Worm (Caenorhabditis elegans) whole organism, L3 larva: ENCODE data around the gene B0244.15.
A peak's percentile ranks its signal among the peaks of the same experiment; 100 is the strongest.

Experiments used
- R02D3.7 ChIP-seq: fragments of 150-350 bp; optimal IDR thresholded peaks from 2 replicates; lab custom pipeline; 2014; ENCODE audit warnings: missing biosample characterization, missing genetic modification characterization
- ZK546.5 ChIP-seq: sonication (generic microtip); optimal IDR thresholded peaks from 2 replicates; lab custom pipeline; 2017; ENCODE audit warnings: missing biosample characterization, missing genetic modification characterization
- aly-2 ChIP-seq: fragments of 150-350 bp; optimal IDR thresholded peaks from 2 replicates; lab custom pipeline; 2014; ENCODE audit warnings: missing biosample characterization, missing genetic modification characterization
- ama-1 ChIP-seq: fragments of 150-350 bp; optimal IDR thresholded peaks from 2 replicates; lab custom pipeline; 2018
- ceh-16 ChIP-seq: sonication (generic microtip); optimal IDR thresholded peaks from 2 replicates; lab custom pipeline; 2017; ENCODE audit warnings: missing biosample characterization, missing genetic modification characterization
- ceh-28 ChIP-seq: fragments of 150-350 bp; optimal IDR thresholded peaks from 2 replicates; lab custom pipeline; 2014; ENCODE audit warnings: missing biosample characterization, missing genetic modification reagents, missing genetic modification characterization
- ceh-82 ChIP-seq: fragments of 150-350 bp; optimal IDR thresholded peaks from 2 replicates; lab custom pipeline; 2014; ENCODE audit warnings: missing biosample characterization, missing genetic modification characterization
- ceh-9 ChIP-seq: sonication (generic microtip); optimal IDR thresholded peaks from 2 replicates; lab custom pipeline; 2018; ENCODE audit warnings: missing biosample characterization, missing genetic modification characterization
- daf-12 ChIP-seq: fragments of 150-350 bp; optimal IDR thresholded peaks from 2 replicates; lab custom pipeline; 2014; ENCODE audit warnings: missing biosample characterization, missing genetic modification reagents, missing genetic modification characterization
- egl-27 ChIP-seq: sonication (generic microtip); optimal IDR thresholded peaks from 4 replicates; lab custom pipeline; 2017; ENCODE audit warnings: missing biosample characterization, missing genetic modification reagents, missing genetic modification characterization
- egl-5 ChIP-seq: fragments of 150-350 bp; optimal IDR thresholded peaks from 2 replicates; lab custom pipeline; 2017; ENCODE audit warnings: missing biosample characterization, missing genetic modification reagents, missing genetic modification characterization, inconsistent platforms
- elt-1 ChIP-seq: fragments of 150-350 bp; optimal IDR thresholded peaks from 2 replicates; lab custom pipeline; 2014; ENCODE audit warnings: missing biosample characterization, missing genetic modification characterization
- elt-2 ChIP-seq: sonication (generic microtip); optimal IDR thresholded peaks from 2 replicates; lab custom pipeline; 2016; ENCODE audit warnings: missing genetic modification reagents, mild to moderate bottlenecking, missing genetic modification characterization, missing compliant biosample characterization
- elt-3 ChIP-seq, 3 experiments: fragments of 150-350 bp in 1 of 3; sonication (generic microtip) in 2 of 3; optimal IDR thresholded peaks; 2 replicates in 2 of 3; 4 replicates in 1 of 3; lab custom pipeline; 2014 to 2017; ENCODE audit warnings: missing biosample characterization in 3 of 3, missing genetic modification characterization in 3 of 3
- eor-1 ChIP-seq, 2 experiments: fragments of 150-350 bp; optimal IDR thresholded peaks; 2 replicates each; lab custom pipeline; 2014 to 2018; ENCODE audit warnings: missing biosample characterization in 2 of 2, missing genetic modification characterization in 2 of 2
- fkh-10 ChIP-seq: sonication (generic microtip); optimal IDR thresholded peaks from 2 replicates; lab custom pipeline; 2017; ENCODE audit warnings: missing biosample characterization, missing genetic modification reagents, missing genetic modification characterization
- fkh-2 ChIP-seq: fragments of 150-350 bp; optimal IDR thresholded peaks from 2 replicates; lab custom pipeline; 2014; ENCODE audit warnings: missing biosample characterization, missing genetic modification reagents, missing genetic modification characterization
- fos-1 ChIP-seq: fragments of 150-350 bp; optimal IDR thresholded peaks from 2 replicates; lab custom pipeline; 2014; ENCODE audit warnings: missing biosample characterization, missing genetic modification characterization
- hmg-11 ChIP-seq: sonication (generic microtip); optimal IDR thresholded peaks from 2 replicates; lab custom pipeline; 2016; ENCODE audit warnings: missing genetic modification characterization, missing compliant biosample characterization
- jun-1 ChIP-seq: fragments of 150-350 bp; optimal IDR thresholded peaks from 2 replicates; lab custom pipeline; 2014; ENCODE audit warnings: missing biosample characterization, missing genetic modification reagents, missing genetic modification characterization
- lin-15B ChIP-seq: fragments of 150-350 bp; optimal IDR thresholded peaks from 2 replicates; lab custom pipeline; 2014; ENCODE audit warnings: missing biosample characterization, missing genetic modification characterization
- lin-39 ChIP-seq: fragments of 150-350 bp; optimal IDR thresholded peaks from 2 replicates; lab custom pipeline; 2018; ENCODE audit warnings: missing biosample characterization, missing genetic modification reagents, missing genetic modification characterization
- lsy-12 ChIP-seq: sonication (generic microtip); optimal IDR thresholded peaks from 2 replicates; lab custom pipeline; 2016; ENCODE audit warnings: mild to moderate bottlenecking, missing genetic modification characterization, missing compliant biosample characterization
- mdl-1 ChIP-seq: fragments of 150-350 bp; optimal IDR thresholded peaks from 2 replicates; lab custom pipeline; 2014; ENCODE audit warnings: missing biosample characterization, missing genetic modification characterization
- mml-1 ChIP-seq: fragments of 150-350 bp; sonication (generic microtip); optimal IDR thresholded peaks from 3 replicates; lab custom pipeline; 2014; ENCODE audit warnings: missing biosample characterization, missing genetic modification characterization
- nfya-1 ChIP-seq: sonication (generic microtip); optimal IDR thresholded peaks from 2 replicates; lab custom pipeline; 2017; ENCODE audit warnings: missing genetic modification characterization, mild to moderate bottlenecking, missing compliant biosample characterization, antibody characterized with exemption, moderate library complexity; ENCODE audit not compliant: insufficient read depth
- nhr-11 ChIP-seq: fragments of 150-350 bp; optimal IDR thresholded peaks from 2 replicates; lab custom pipeline; 2014; ENCODE audit warnings: missing biosample characterization, missing genetic modification characterization
- nhr-12 ChIP-seq: fragments of 150-350 bp; optimal IDR thresholded peaks from 2 replicates; lab custom pipeline; 2014; ENCODE audit warnings: missing biosample characterization, missing genetic modification characterization
- nhr-23 ChIP-seq: fragments of 150-350 bp; optimal IDR thresholded peaks from 2 replicates; lab custom pipeline; 2014; ENCODE audit warnings: missing biosample characterization, missing genetic modification reagents, missing genetic modification characterization
- nhr-237 ChIP-seq: fragments of 150-350 bp; optimal IDR thresholded peaks from 2 replicates; lab custom pipeline; 2014; ENCODE audit warnings: missing biosample characterization, missing genetic modification characterization
- nhr-25 ChIP-seq: sonication (generic microtip); optimal IDR thresholded peaks from 2 replicates; lab custom pipeline; 2017; ENCODE audit warnings: missing biosample characterization, missing genetic modification characterization
- nhr-28 ChIP-seq: fragments of 150-350 bp; optimal IDR thresholded peaks from 2 replicates; lab custom pipeline; 2014; ENCODE audit warnings: missing biosample characterization, missing genetic modification characterization
- nhr-43 ChIP-seq: sonication (generic microtip); optimal IDR thresholded peaks from 2 replicates; lab custom pipeline; 2016; ENCODE audit warnings: mild to moderate bottlenecking, missing genetic modification characterization, missing compliant biosample characterization; ENCODE audit not compliant: poor library complexity, severe bottlenecking
- nhr-67 ChIP-seq: fragments of 150-350 bp; optimal IDR thresholded peaks from 2 replicates; lab custom pipeline; 2014; ENCODE audit warnings: missing biosample characterization, missing genetic modification characterization
- nhr-76 ChIP-seq: fragments of 150-350 bp; sonication (generic microtip); optimal IDR thresholded peaks from 5 replicates; lab custom pipeline; 2014; ENCODE audit warnings: missing biosample characterization, missing genetic modification characterization
- nhr-77 ChIP-seq: fragments of 150-350 bp; optimal IDR thresholded peaks from 2 replicates; lab custom pipeline; 2014; ENCODE audit warnings: missing biosample characterization, missing genetic modification characterization
- pha-4 ChIP-seq: fragments of 150-350 bp; optimal IDR thresholded peaks from 2 replicates; lab custom pipeline; 2014; ENCODE audit warnings: missing biosample characterization, missing genetic modification reagents, missing genetic modification characterization
- pqm-1 ChIP-seq: fragments of 150-350 bp; optimal IDR thresholded peaks from 2 replicates; lab custom pipeline; 2017; ENCODE audit warnings: missing biosample characterization, missing genetic modification characterization, inconsistent platforms
- sea-2 ChIP-seq: fragments of 150-350 bp; sonication (generic microtip); optimal IDR thresholded peaks from 4 replicates; lab custom pipeline; 2014; ENCODE audit warnings: missing biosample characterization, missing genetic modification reagents, missing genetic modification characterization
- skn-1 ChIP-seq: fragments of 150-350 bp; optimal IDR thresholded peaks from 2 replicates; lab custom pipeline; 2014; ENCODE audit warnings: missing biosample characterization, missing genetic modification characterization
- snpc-4 ChIP-seq: fragments of 150-350 bp; optimal IDR thresholded peaks from 2 replicates; lab custom pipeline; 2014; ENCODE audit warnings: missing biosample characterization, missing genetic modification characterization
- tbx-2 ChIP-seq: sonication (generic microtip); optimal IDR thresholded peaks from 2 replicates; lab custom pipeline; 2016; ENCODE audit warnings: mild to moderate bottlenecking, missing genetic modification characterization, missing compliant biosample characterization
- unc-39 ChIP-seq: sonication (generic microtip); optimal IDR thresholded peaks from 4 replicates; lab custom pipeline; 2017; ENCODE audit warnings: missing biosample characterization, missing genetic modification characterization
- unc-62 ChIP-seq: fragments of 150-350 bp; sonication (generic microtip); optimal IDR thresholded peaks from 4 replicates; lab custom pipeline; 2014; ENCODE audit warnings: missing biosample characterization, missing genetic modification reagents, missing genetic modification characterization
- zag-1 ChIP-seq: fragments of 150-350 bp; optimal IDR thresholded peaks from 2 replicates; lab custom pipeline; 2014; ENCODE audit warnings: missing biosample characterization, missing genetic modification characterization
- ztf-11 ChIP-seq: fragments of 150-350 bp; optimal IDR thresholded peaks from 2 replicates; lab custom pipeline; 2014; ENCODE audit warnings: missing biosample characterization, missing genetic modification characterization
- ztf-4 ChIP-seq: fragments of 150-350 bp; optimal IDR thresholded peaks from 2 replicates; lab custom pipeline; 2014; ENCODE audit warnings: missing biosample characterization, missing genetic modification characterization

Gene B0244.15

ce11 chrIII:5715467-5715866, 27.7 kb upstream of the B0244.15 start:
- no peak for TF ChIP-seq ztf-4 (tag; lab: Kevin White, UChicago)
- no peak for TF ChIP-seq egl-27 (tag; lab: Kevin White, UChicago)
- TF ChIP-seq unc-39 (tag; lab: Kevin White, UChicago): no peak
- TF ChIP-seq ceh-28 (tag; lab: Kevin White, UChicago): peak; percentile 65
- TF ChIP-seq ceh-16 (tag; lab: Kevin White, UChicago): no peak
- TF ChIP-seq lin-39 (tag; lab: Kevin White, UChicago): peak; percentile 88
- peak; percentile 82 for TF ChIP-seq ama-1 (lab: Kevin White, UChicago)
- TF ChIP-seq eor-1 (tag; optimal IDR thresholded peaks at IDR 0.05; lab: Kevin White, UChicago): no peak
- no peak for TF ChIP-seq nhr-237
- TF ChIP-seq R02D3.7 (tag; lab: Kevin White, UChicago): peak; percentile 29
- TF ChIP-seq fkh-10 (GFP tag; lab: Kevin White, UChicago): no peak
- TF ChIP-seq mml-1 (tag; lab: Kevin White, UChicago): no peak
- TF ChIP-seq nhr-28 (tag; lab: Kevin White, UChicago): no peak
- TF ChIP-seq nhr-12 (tag; lab: Kevin White, UChicago): no peak
- TF ChIP-seq nhr-43 (tag; lab: Kevin White, UChicago): no peak
- TF ChIP-seq skn-1 (tag; lab: Kevin White, UChicago): peak; percentile 24
- TF ChIP-seq tbx-2: no peak
- no peak for TF ChIP-seq elt-1
- no peak for TF ChIP-seq aly-2 (tag; lab: Kevin White, UChicago)
- peak; percentile 89 for TF ChIP-seq snpc-4 (tag; lab: Kevin White, UChicago)
- no peak for TF ChIP-seq nhr-77
- peak; percentile 63 for TF ChIP-seq nhr-23 (tag; lab: Kevin White, UChicago)
- peak; percentile 34 for TF ChIP-seq unc-62
- TF ChIP-seq ZK546.5 (tag; lab: Kevin White, UChicago): no peak
- no peak for TF ChIP-seq ceh-82 (tag; lab: Kevin White, UChicago)
- no peak for TF ChIP-seq ztf-11 (tag; lab: Kevin White, UChicago)
- no peak for TF ChIP-seq zag-1
- no peak for TF ChIP-seq nhr-76 (tag; lab: Kevin White, UChicago)
- TF ChIP-seq jun-1 (tag; lab: Kevin White, UChicago): peak; percentile 78
- TF ChIP-seq nhr-11 (tag; lab: Kevin White, UChicago): no peak
- TF ChIP-seq hmg-11 (tag; lab: Kevin White, UChicago): peak; percentile 88
- no peak for TF ChIP-seq sea-2 (GFP tag; lab: Kevin White, UChicago)
- TF ChIP-seq elt-3 (tag; optimal IDR thresholded peaks at IDR 0.05; lab: Kevin White, UChicago): peak in 1 of 3 experiments; percentile 26
- peak; percentile 32 for TF ChIP-seq mdl-1 (tag; lab: Kevin White, UChicago)
- TF ChIP-seq pha-4 (tag; lab: Kevin White, UChicago): peak; percentile 78
- TF ChIP-seq lin-15B (tag; lab: Kevin White, UChicago): peak; percentile 70
- TF ChIP-seq elt-2 (tag; lab: Kevin White, UChicago): peak; percentile 63
- TF ChIP-seq nhr-25 (tag; lab: Kevin White, UChicago): peak; percentile 75
- no peak for TF ChIP-seq lsy-12
- TF ChIP-seq ceh-9 (tag; lab: Kevin White, UChicago): no peak
- no peak for TF ChIP-seq daf-12 (tag; lab: Kevin White, UChicago)
- no peak for TF ChIP-seq pqm-1
- no peak for TF ChIP-seq fkh-2 (tag; lab: Kevin White, UChicago)
- TF ChIP-seq egl-5 (tag; lab: Kevin White, UChicago): no peak
- TF ChIP-seq nfya-1 (tag; lab: Kevin White, UChicago): peak; percentile 90
- TF ChIP-seq nhr-67 (tag; lab: Kevin White, UChicago): no peak
- no peak for TF ChIP-seq fos-1 (tag; lab: Kevin White, UChicago)
- TF ChIP-seq, all 47 proteins: peak for 17
